Worm (Caenorhabditis elegans) whole organism, L4/young adult: ENCODE measurements around the gene Y47D3A.1.

ENCODE experiments used
- W03F9.2 ChIP-seq: fragments of 150-350 bp; optimal IDR thresholded peaks from 2 replicates; lab custom pipeline; 2014; ENCODE audit warnings: missing biosample characterization, missing genetic modification characterization
- dao-5 ChIP-seq: sonication (generic microtip); optimal IDR thresholded peaks from 2 replicates; lab custom pipeline; 2016; ENCODE audit warnings: missing genotype, missing genetic modification characterization, moderate library complexity, missing compliant biosample characterization
- him-1 ChIP-seq: sonication (generic microtip); optimal IDR thresholded peaks from 2 replicates; lab custom pipeline; 2016; ENCODE audit warnings: missing genotype, missing genetic modification reagents, missing genetic modification characterization, missing compliant biosample characterization

- TF ChIP-seq W03F9.2 (tag; lab: Kevin White, UChicago), result no peak
- no peak for TF ChIP-seq him-1 (tag; lab: Kevin White, UChicago)
- TF ChIP-seq dao-5 (tag; lab: Kevin White, UChicago), result no peak
Measured at ce11 chrIII:11157916-11158315, 16.3 kb upstream of the Y47D3A.1 start.
